Worm (Caenorhabditis elegans) whole organism, L4/young adult: ENCODE results near the gene egl-21.

Source experiments
- W03F9.2 ChIP-seq: fragments of 150-350 bp; optimal IDR thresholded peaks from 2 replicates; lab custom pipeline; 2014; ENCODE audit warnings: missing biosample characterization, missing genetic modification characterization
- him-1 ChIP-seq: sonication (generic microtip); optimal IDR thresholded peaks from 2 replicates; lab custom pipeline; 2016; ENCODE audit warnings: missing genotype, missing genetic modification reagents, missing genetic modification characterization, missing compliant biosample characterization

DNA sequence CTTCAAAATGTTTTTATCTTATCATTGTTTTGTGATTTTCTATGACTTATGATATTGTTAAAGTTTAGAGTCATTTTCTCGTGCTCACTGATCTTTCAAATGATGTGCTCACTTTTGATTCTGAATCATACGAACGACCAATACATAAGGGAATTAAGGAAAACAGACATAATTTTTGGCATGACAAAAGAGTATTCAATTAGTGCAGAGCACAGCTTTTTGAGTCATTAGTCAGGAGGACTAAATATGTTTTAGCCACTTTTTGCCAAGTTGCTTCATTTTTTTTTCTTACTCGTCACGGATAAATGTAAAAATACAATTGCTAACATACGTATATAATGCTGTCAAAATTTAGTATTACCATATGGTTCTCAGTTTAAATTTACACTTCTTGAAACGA is 52.5 kb downstream of the egl-21 start, which contains the start of gene F13B12.2:
- TF ChIP-seq W03F9.2 (no peak), him-1 (tag; lab: Kevin White, UChicago) (no peak)
